Worm (Caenorhabditis elegans): ENCODE data around the gene acy-4.
A peak's percentile ranks its signal among the peaks of the same experiment; 100 is the strongest.

Gene acy-4

ce11 chrV:5584293-5584776 is 46.4 kb downstream of the acy-4 start, which contains the start of gene pas-6:
TSS of gene pas-6 (minus strand) at chrV:5584343.
- no peak for TF ChIP-seq tra-4 (tag; optimal IDR thresholded peaks at IDR 0.05)
- TF ChIP-seq F13C5.2 (tag; optimal IDR thresholded peaks at IDR 0.05), result peak; percentile 24

- TF ChIP-seq pes-1 (GFP tag; IDR thresholded peaks at IDR 0.05), result no peak
- TF ChIP-seq sea-1 (GFP tag; conservative IDR thresholded peaks at IDR 0.05), result no peak
- no peak for TF ChIP-seq tra-4 (tag; optimal IDR thresholded peaks at IDR 0.05)
- no peak for TF ChIP-seq tbx-37 (GFP tag; conservative IDR thresholded peaks at IDR 0.05)
- TF ChIP-seq scrt-1 (GFP tag; IDR thresholded peaks at IDR 0.05), result no peak
- TF ChIP-seq ceh-36 (tag; optimal IDR thresholded peaks at IDR 0.05), result no peak
- no peak for TF ChIP-seq hnd-1 (tag; optimal IDR thresholded peaks at IDR 0.05)
- TF ChIP-seq B0310.2 (tag; optimal IDR thresholded peaks at IDR 0.05), result no peak
- TF ChIP-seq ama-1 (optimal IDR thresholded peaks at IDR 0.05), result no peak
- no peak for TF ChIP-seq F13C5.2 (tag; optimal IDR thresholded peaks at IDR 0.05)
- no peak for TF ChIP-seq flt-1 (GFP tag; IDR thresholded peaks at IDR 0.05)
Measured at ce11 chrV:5582860-5583259, 47.8 kb downstream of the acy-4 start.

ce11 chrV:5582308-5582707 is 48.4 kb downstream of the acy-4 start:
- no peak for TF ChIP-seq tbx-37 (GFP tag; conservative IDR thresholded peaks at IDR 0.05)
- TF ChIP-seq hnd-1 (tag; optimal IDR thresholded peaks at IDR 0.05), result no peak
- no peak for TF ChIP-seq pes-1 (GFP tag; IDR thresholded peaks at IDR 0.05)
- no peak for TF ChIP-seq B0310.2 (tag; optimal IDR thresholded peaks at IDR 0.05)
- no peak for TF ChIP-seq flt-1 (GFP tag; IDR thresholded peaks at IDR 0.05)
- no peak for TF ChIP-seq ceh-13 (GFP tag; optimal IDR thresholded peaks at IDR 0.05)
- no peak for TF ChIP-seq F13C5.2 (tag; optimal IDR thresholded peaks at IDR 0.05)

- TF ChIP-seq pes-1 (GFP tag; IDR thresholded peaks at IDR 0.05) (no peak), tbx-11 (GFP tag; IDR thresholded peaks at IDR 0.05) (no peak), hnd-1 (tag; optimal IDR thresholded peaks at IDR 0.05) (no peak), hmg-4 (GFP tag; optimal IDR thresholded peaks at IDR 0.05) (no peak), sea-1 (GFP tag; conservative IDR thresholded peaks at IDR 0.05) (no peak), ets-7 (tag; optimal IDR thresholded peaks at IDR 0.05) (no peak), aly-1 (tag; optimal IDR thresholded peaks at IDR 0.05) (no peak), B0310.2 (tag; optimal IDR thresholded peaks at IDR 0.05) (no peak), F13C5.2 (tag; optimal IDR thresholded peaks at IDR 0.05) (no peak), tra-4 (tag; optimal IDR thresholded peaks at IDR 0.05) (no peak), tbx-37 (GFP tag; conservative IDR thresholded peaks at IDR 0.05) (no peak), hmbx-1 (tag; optimal IDR thresholded peaks at IDR 0.05) (no peak), flt-1 (GFP tag; IDR thresholded peaks at IDR 0.05) (no peak), ceh-36 (tag; optimal IDR thresholded peaks at IDR 0.05) (no peak), ama-1 (optimal IDR thresholded peaks at IDR 0.05) (no peak)
Measured at ce11 chrV:5581312-5581711, 49.4 kb downstream of the acy-4 start, which contains the start of gene klc-2. TSS of gene klc-2 (minus strand) at chrV:5581412.

ce11 chrV:5580517-5580916 is 50.2 kb downstream of the acy-4 start:
- TF ChIP-seq aly-1 (tag; optimal IDR thresholded peaks at IDR 0.05) (no peak), F13C5.2 (tag; optimal IDR thresholded peaks at IDR 0.05) (peak; percentile 40)

- TF ChIP-seq F13C5.2 (tag; optimal IDR thresholded peaks at IDR 0.05) (no peak), hmg-4 (GFP tag; optimal IDR thresholded peaks at IDR 0.05) (no peak), aly-1 (tag; optimal IDR thresholded peaks at IDR 0.05) (no peak), hmbx-1 (tag; optimal IDR thresholded peaks at IDR 0.05) (no peak), tbx-11 (GFP tag; IDR thresholded peaks at IDR 0.05) (no peak), ama-1 (optimal IDR thresholded peaks at IDR 0.05) (no peak), B0310.2 (tag; optimal IDR thresholded peaks at IDR 0.05) (no peak)
Measured at ce11 chrV:5579666-5580065, 51.0 kb downstream of the acy-4 start.

- TF ChIP-seq flt-1 (GFP tag; IDR thresholded peaks at IDR 0.05) (no peak), hmbx-1 (tag; optimal IDR thresholded peaks at IDR 0.05) (no peak), aly-1 (tag; optimal IDR thresholded peaks at IDR 0.05) (no peak), scrt-1 (GFP tag; IDR thresholded peaks at IDR 0.05) (no peak), F13C5.2 (tag; optimal IDR thresholded peaks at IDR 0.05) (no peak), ama-1 (optimal IDR thresholded peaks at IDR 0.05) (no peak), pes-1 (GFP tag; IDR thresholded peaks at IDR 0.05) (no peak), sea-1 (GFP tag; conservative IDR thresholded peaks at IDR 0.05) (no peak), ets-7 (tag; optimal IDR thresholded peaks at IDR 0.05) (no peak), tbx-11 (GFP tag; IDR thresholded peaks at IDR 0.05) (no peak), hmg-4 (GFP tag; optimal IDR thresholded peaks at IDR 0.05) (no peak), ceh-36 (tag; optimal IDR thresholded peaks at IDR 0.05) (no peak), tbx-37 (GFP tag; conservative IDR thresholded peaks at IDR 0.05) (no peak), tra-4 (tag; optimal IDR thresholded peaks at IDR 0.05) (no peak)
Measured at ce11 chrV:5576008-5576407, 54.7 kb downstream of the acy-4 start.

Data from whole organism, early embryonic.